Fruit fly (Drosophila melanogaster) whole organism, wandering third instar larva: ENCODE data around the gene CG32459.

ENCODE experiments used
- CG9705 ChIP-seq: fragments of 200-800 bp; sonication (Bioruptor generic); optimal IDR thresholded peaks from 2 replicates; lab custom pipeline; 2018; ENCODE audit warnings: missing biosample characterization, mild to moderate bottlenecking, missing genetic modification characterization
- CrebA ChIP-seq: fragments of 200-800 bp; sonication (Bioruptor generic); optimal IDR thresholded peaks from 2 replicates; lab custom pipeline; 2016; ENCODE audit warnings: missing biosample characterization, mild to moderate bottlenecking, missing genetic modification characterization, borderline replicate concordance
- Hnf4 ChIP-seq: fragments of 200-800 bp; sonication (Bioruptor generic); optimal IDR thresholded peaks from 2 replicates; lab custom pipeline; 2016; ENCODE audit warnings: missing biosample characterization, mild to moderate bottlenecking, missing genetic modification characterization
- Hr83 ChIP-seq: fragments of 200-300 bp; sonication (Bioruptor generic); optimal IDR thresholded peaks from 2 replicates; lab custom pipeline; 2016; ENCODE audit warnings: missing biosample characterization, mild to moderate bottlenecking, missing genetic modification characterization, moderate library complexity; ENCODE audit not compliant: poor library complexity, severe bottlenecking
- foxo ChIP-seq, 2 experiments: fragments of 200-800 bp; sonication (Bioruptor generic); optimal IDR thresholded peaks; 2 replicates in 1 of 2; 3 replicates in 1 of 2; lab custom pipeline; 2016 to 2017; ENCODE audit warnings: missing biosample characterization in 2 of 2, missing genetic modification characterization in 2 of 2
- lola ChIP-seq: fragments of >200 bp; optimal IDR thresholded peaks from 2 replicates; lab custom pipeline; 2017; ENCODE audit warnings: missing biosample characterization, missing genetic modification characterization
- pan ChIP-seq: fragments of >200 bp; optimal IDR thresholded peaks from 2 replicates; lab custom pipeline; 2017
- psq ChIP-seq: fragments of 200-800 bp; sonication (Bioruptor generic); optimal IDR thresholded peaks from 3 replicates; lab custom pipeline; 2017; ENCODE audit warnings: missing biosample characterization, mild to moderate bottlenecking, missing genetic modification characterization, moderate library complexity
- usp ChIP-seq: fragments of >200 bp; optimal IDR thresholded peaks from 2 replicates; lab custom pipeline; 2017; ENCODE audit warnings: missing biosample characterization, missing genetic modification characterization

DNA sequence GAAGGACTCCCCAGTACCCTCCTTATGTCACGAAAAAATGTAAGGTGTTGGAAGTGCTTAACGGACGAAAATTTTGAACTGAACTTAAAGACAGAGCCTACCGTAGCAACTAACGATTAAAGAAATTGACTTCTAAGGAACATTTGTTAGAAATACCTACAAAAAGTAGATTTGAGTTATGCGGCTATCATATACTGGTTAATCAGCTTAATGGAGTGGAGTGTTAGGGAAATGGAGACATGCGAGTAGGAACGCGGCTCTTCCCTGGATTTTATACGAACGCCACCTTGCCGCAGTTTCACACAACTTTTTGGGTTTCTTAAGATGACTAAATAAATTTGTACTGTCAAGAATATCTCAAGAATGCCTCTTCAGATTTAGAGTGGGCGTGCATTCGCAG is 2.4 kb downstream of the CG32459 start, which contains the start of gene CG32462:
- TF ChIP-seq Hnf4 (GFP tag; lab: Kevin White, UChicago) (no peak), CG9705 (GFP tag; lab: Kevin White, UChicago) (no peak), usp (GFP tag; lab: Kevin White, UChicago) (no peak), pan (lab: Kevin White, UChicago) (no peak), Hr83 (GFP tag; lab: Kevin White, UChicago) (no peak), psq (GFP tag; lab: Kevin White, UChicago) (no peak), lola (GFP tag; lab: Kevin White, UChicago) (no peak), CrebA (GFP tag; lab: Kevin White, UChicago) (no peak), foxo (GFP tag; optimal IDR thresholded peaks at IDR 0.05; lab: Kevin White, UChicago) (no peak)
